Worm (Caenorhabditis elegans): ENCODE results near the gene F40C5.2.

ce11 chrV:3594936-3595335 lies 24.1 kb downstream of the F40C5.2 start, which contains the start of gene srh-213:
- TF ChIP-seq nhr-237 (tag; optimal IDR thresholded peaks at IDR 0.05) = no peak
- no peak for TF ChIP-seq unc-62 (GFP tag; optimal IDR thresholded peaks at IDR 0.05)
- no peak for TF ChIP-seq unc-39 (tag; optimal IDR thresholded peaks at IDR 0.05)

All from whole organism, mixed stage, embryonic.